Worm (Caenorhabditis elegans) whole organism, midembryonic: Measurements from ENCODE around the gene ZK813.1.

ENCODE experiments used
- T22C8.4 ChIP-seq: fragments of 200-800 bp; sonication (Bioruptor generic); IDR thresholded peaks from 2 replicates; pipeline ENCODE4 v1.3.6; 2022; ENCODE audit warnings: missing genetic modification characterization, missing compliant biosample characterization
- cog-1 ChIP-seq: sonication (generic microtip); optimal IDR thresholded peaks from 2 replicates; lab custom pipeline; 2016; ENCODE audit warnings: missing genetic modification characterization, missing compliant biosample characterization
- flt-1 ChIP-seq: fragments of 200-800 bp; sonication (Bioruptor generic); IDR thresholded peaks from 2 replicates; pipeline ENCODE4 v1.3.6; 2022; ENCODE audit warnings: missing genetic modification characterization, missing compliant biosample characterization
- klf-2 ChIP-seq: fragments of 200-800 bp; sonication (Bioruptor generic); conservative IDR thresholded peaks from 2 replicates; pipeline ENCODE4 v1.3.6; 2022; ENCODE audit warnings: missing genetic modification reagents, missing genetic modification characterization, missing compliant biosample characterization
- med-1 ChIP-seq: sonication (generic microtip); optimal IDR thresholded peaks from 2 replicates; lab custom pipeline; 2017; ENCODE audit warnings: missing genetic modification characterization, mild to moderate bottlenecking, missing compliant biosample characterization, antibody characterized with exemption, missing genetic modification reagents; ENCODE audit not compliant: insufficient read depth
- ref-1 ChIP-seq: fragments of 200-800 bp; sonication (Bioruptor generic); conservative IDR thresholded peaks from 2 replicates; pipeline ENCODE4 v1.3.6; 2022; ENCODE audit warnings: missing genetic modification reagents, missing genetic modification characterization, missing compliant biosample characterization
- tab-1 ChIP-seq: fragments of 200-800 bp; sonication (Bioruptor generic); IDR thresholded peaks from 2 replicates; pipeline ENCODE4 v1.3.6; 2022; ENCODE audit warnings: missing genetic modification characterization, missing compliant biosample characterization
- ztf-23 ChIP-seq: fragments of 200-800 bp; sonication (Bioruptor generic); IDR thresholded peaks from 2 replicates; pipeline ENCODE4 v1.3.6; 2022; ENCODE audit warnings: missing genetic modification reagents, missing genetic modification characterization, missing compliant biosample characterization
- ztf-29 ChIP-seq: fragments of 200-800 bp; sonication (Bioruptor generic); IDR thresholded peaks from 2 replicates; pipeline ENCODE4 v1.3.6; 2022; ENCODE audit warnings: missing genetic modification reagents, missing genetic modification characterization, missing compliant biosample characterization

Gene ZK813.1

ce11 chrX:3446011-3446410 is at the start of gene ZK813.1:
TSS of gene ZK813.1 (plus strand) at chrX:3446311.
- no peak for TF ChIP-seq T22C8.4

ce11 chrX:3396735-3397134 is 49.4 kb upstream of the ZK813.1 start:
- no peak for TF ChIP-seq med-1 (GFP tag; lab: Kevin White, UChicago)
- no peak for TF ChIP-seq flt-1 (GFP tag; lab: Robert Waterston, UW)
- TF ChIP-seq ref-1: no peak
- no peak for TF ChIP-seq klf-2 (GFP tag; lab: Robert Waterston, UW)
- no peak for TF ChIP-seq tab-1 (GFP tag; lab: Robert Waterston, UW)
- no peak for TF ChIP-seq cog-1
- TF ChIP-seq ztf-23 (GFP tag; lab: Robert Waterston, UW): no peak
- no peak for TF ChIP-seq T22C8.4

DNA sequence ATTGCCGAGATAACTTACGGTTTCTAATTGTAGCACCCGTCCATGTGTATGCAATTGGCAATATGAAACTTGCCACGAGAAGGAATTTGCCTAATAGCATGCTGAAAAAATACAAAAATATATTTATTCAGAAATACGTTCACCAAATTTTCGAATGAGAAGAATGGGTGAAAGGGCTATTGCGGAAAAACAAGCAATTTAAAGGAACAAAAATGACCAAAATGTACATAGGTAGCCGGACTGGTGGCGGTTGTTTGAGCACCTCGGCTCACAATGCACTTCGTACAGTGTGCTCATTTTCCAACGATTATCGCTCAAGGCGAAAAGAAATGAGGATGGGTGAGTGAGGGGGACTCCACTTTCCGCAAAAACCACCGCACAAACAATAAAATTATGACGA is 46.2 kb upstream of the ZK813.1 start, which contains the start of gene cht-1:
TSS of gene cht-1 (minus strand) at position 101 of the 400 bp plus-strand sequence.
- no peak for TF ChIP-seq tab-1 (GFP tag; lab: Robert Waterston, UW)
- TF ChIP-seq flt-1 (GFP tag; lab: Robert Waterston, UW): no peak
- TF ChIP-seq ref-1: no peak
- no peak for TF ChIP-seq ztf-29 (GFP tag; lab: Robert Waterston, UW)

- no peak for TF ChIP-seq cog-1
- no peak for TF ChIP-seq ztf-29 (GFP tag; lab: Robert Waterston, UW)
- no peak for TF ChIP-seq ztf-23 (GFP tag; lab: Robert Waterston, UW)
- no peak for TF ChIP-seq ref-1
- no peak for TF ChIP-seq flt-1 (GFP tag; lab: Robert Waterston, UW)
These were observed 45.7 kb upstream of the ZK813.1 start for ce11 chrX:3400387-3400786.

DNA sequence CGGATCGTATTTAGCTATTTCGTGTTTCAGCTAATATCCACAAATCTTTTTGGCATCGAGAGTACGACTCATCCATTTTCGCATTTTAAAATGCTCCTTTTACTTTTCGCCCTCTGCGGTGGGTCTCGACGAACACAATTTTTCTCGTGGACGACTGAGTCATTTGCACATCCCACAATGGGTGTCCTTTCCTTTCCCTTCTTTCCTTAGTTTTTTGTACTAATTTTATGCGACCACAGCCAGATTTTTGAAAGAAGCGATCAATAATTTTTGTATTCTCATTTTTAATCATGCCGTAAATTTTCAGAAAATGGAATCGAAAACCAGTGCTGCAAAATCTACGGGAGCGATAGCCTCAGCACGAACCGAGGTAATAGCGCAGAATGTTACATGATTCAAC is 44.4 kb upstream of the ZK813.1 start, which contains the start of gene C04F6.9:
TSS of gene C04F6.9 (plus strand) at position 301 of the 400 bp plus-strand sequence.
- no peak for TF ChIP-seq klf-2 (GFP tag; lab: Robert Waterston, UW)
- TF ChIP-seq flt-1 (GFP tag; lab: Robert Waterston, UW): no peak
- no peak for TF ChIP-seq ref-1
- no peak for TF ChIP-seq ztf-23 (GFP tag; lab: Robert Waterston, UW)
- no peak for TF ChIP-seq med-1 (GFP tag; lab: Kevin White, UChicago)
- no peak for TF ChIP-seq ztf-29 (GFP tag; lab: Robert Waterston, UW)
- no peak for TF ChIP-seq T22C8.4

DNA sequence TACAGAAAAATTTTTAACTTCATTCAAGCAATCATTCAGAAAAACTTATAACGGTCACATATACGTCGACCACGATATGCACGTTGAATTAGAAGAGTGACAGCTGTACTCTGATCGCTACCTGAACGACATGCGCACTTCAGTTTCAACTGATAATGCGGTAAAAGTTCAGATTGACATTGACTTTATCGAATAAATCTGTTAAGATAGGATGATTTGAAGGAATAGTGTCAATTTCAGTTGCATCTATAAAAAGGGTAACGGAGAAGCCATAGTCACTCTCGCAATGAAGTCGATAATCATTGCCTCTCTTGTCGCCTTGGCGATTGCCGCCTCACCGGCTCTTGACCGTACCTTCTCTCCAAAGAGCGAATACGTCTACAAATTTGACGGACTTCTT is 42.9 kb upstream of the ZK813.1 start, which contains the start of gene vit-5:
TSS of gene vit-5 (plus strand) at position 277 of the 400 bp plus-strand sequence.
- TF ChIP-seq cog-1 (no peak), T22C8.4 (no peak), med-1 (GFP tag; lab: Kevin White, UChicago) (no peak), klf-2 (GFP tag; lab: Robert Waterston, UW) (no peak), tab-1 (GFP tag; lab: Robert Waterston, UW) (no peak), flt-1 (GFP tag; lab: Robert Waterston, UW) (no peak), ztf-29 (GFP tag; lab: Robert Waterston, UW) (no peak), ref-1 (no peak), ztf-23 (GFP tag; lab: Robert Waterston, UW) (no peak)

DNA sequence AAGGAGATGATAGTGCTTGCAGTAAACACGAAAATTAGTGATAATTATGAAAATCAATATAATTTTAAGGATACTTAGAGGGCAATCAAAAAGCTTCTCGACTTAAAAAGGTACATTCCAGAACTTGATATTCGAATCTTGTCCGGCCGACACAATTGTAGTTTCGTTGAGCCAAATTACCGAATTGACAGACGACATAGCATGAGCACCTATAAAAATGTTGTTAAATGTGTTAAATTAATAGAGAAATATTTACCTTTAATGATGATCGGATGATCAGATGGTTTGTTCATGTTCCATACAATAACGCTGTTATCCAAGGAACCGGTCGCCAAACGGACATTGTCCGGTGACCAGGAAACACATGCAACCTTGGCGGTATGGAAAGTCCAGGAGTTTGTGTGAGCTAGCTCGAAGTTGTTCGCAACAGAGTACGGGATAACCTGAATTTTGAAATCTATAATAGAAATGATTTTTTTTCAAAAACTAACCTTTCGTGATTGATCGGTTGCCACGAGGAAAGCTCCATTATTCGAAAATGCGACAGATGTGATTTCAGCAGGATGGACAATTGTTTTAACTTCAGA is 37.3 kb upstream of the ZK813.1 start:
- TF ChIP-seq klf-2 (GFP tag; lab: Robert Waterston, UW) (no peak), ztf-23 (GFP tag; lab: Robert Waterston, UW) (no peak), med-1 (GFP tag; lab: Kevin White, UChicago) (no peak), T22C8.4 (no peak), tab-1 (GFP tag; lab: Robert Waterston, UW) (no peak), ztf-29 (GFP tag; lab: Robert Waterston, UW) (no peak), ref-1 (no peak), cog-1 (no peak), flt-1 (GFP tag; lab: Robert Waterston, UW) (no peak)

DNA sequence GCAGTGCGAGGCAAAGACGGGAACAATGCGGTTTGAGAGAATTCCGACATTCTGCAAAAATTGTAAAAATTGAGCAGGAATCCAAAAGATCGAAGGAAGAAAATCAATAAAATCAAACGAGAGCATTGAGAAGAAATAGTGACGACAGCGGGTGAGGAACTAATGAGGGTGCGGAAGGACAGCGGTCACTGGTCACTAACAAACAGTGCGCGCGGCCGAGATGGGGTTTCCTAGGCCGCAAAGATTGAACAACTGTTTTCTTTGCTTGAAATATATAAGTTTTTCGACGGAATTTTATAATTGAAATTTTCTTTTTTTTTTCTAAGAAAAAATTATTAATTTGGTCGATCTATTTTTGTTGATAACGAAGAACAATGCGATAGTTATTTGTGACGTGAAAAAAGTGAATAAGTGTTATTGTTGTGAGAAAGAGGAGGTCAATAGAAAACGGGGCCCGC is 34.5 kb upstream of the ZK813.1 start, which contains the start of gene unc-78:
TSS of gene unc-78 (minus strand) at position 51 of the 458 bp plus-strand sequence.
- TF ChIP-seq med-1 (GFP tag; lab: Kevin White, UChicago) (no peak), ztf-23 (GFP tag; lab: Robert Waterston, UW) (no peak), T22C8.4 (no peak), ztf-29 (GFP tag; lab: Robert Waterston, UW) (no peak), klf-2 (GFP tag; lab: Robert Waterston, UW) (no peak), cog-1 (no peak), flt-1 (GFP tag; lab: Robert Waterston, UW) (no peak), ref-1 (no peak), tab-1 (GFP tag; lab: Robert Waterston, UW) (no peak)

DNA sequence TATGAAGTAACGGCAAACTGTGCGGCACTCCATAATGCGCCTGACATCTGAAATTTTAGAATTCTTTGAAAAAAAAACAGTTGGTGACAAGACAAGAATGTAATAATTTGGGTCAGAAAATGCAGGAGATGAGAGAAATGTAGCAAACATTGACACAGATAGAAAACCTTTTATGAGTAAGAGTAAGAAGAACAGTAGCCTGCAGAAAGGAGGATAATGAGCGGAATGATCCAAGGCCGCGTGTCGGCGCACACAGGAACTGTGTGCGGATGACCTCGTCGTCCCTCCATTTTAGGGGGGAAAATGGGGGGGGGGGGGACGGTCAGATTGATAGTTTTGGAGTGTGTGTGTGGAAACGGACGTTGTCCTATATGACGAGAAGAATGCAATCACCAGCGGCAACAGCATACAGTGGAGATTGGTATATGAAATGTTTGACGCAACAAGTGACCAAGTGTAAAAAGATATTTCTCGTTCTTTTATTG is 31.4 kb upstream of the ZK813.1 start, which contains the start of gene dhs-27:
TSS of gene dhs-27 (minus strand) at position 51 of the 485 bp plus-strand sequence.
- TF ChIP-seq klf-2 (GFP tag; lab: Robert Waterston, UW): no peak
- no peak for TF ChIP-seq med-1 (GFP tag; lab: Kevin White, UChicago)
- no peak for TF ChIP-seq cog-1
- no peak for TF ChIP-seq T22C8.4
- TF ChIP-seq ztf-29 (GFP tag; lab: Robert Waterston, UW): no peak
- TF ChIP-seq flt-1 (GFP tag; lab: Robert Waterston, UW): no peak
- no peak for TF ChIP-seq ztf-23 (GFP tag; lab: Robert Waterston, UW)
- TF ChIP-seq tab-1 (GFP tag; lab: Robert Waterston, UW): no peak
- TF ChIP-seq ref-1: no peak

DNA sequence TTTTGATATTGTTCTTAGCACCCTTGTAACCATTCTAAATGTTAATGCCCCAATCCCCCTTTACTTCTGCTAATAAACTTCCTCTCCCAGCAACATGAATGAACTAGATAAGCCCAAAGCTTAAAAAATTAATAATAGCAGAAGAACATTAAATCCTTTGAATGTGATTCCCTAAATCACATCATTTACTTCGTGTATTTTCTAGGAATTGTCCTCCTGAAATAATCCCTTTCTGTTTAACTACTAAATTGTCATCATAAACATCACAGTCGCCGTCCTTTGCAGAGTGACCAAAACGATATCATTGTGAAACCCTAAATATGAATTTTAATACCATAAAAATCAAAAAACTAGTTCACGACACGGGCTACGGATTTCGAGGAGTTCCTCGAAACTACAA is 30.0 kb upstream of the ZK813.1 start:
- TF ChIP-seq klf-2 (GFP tag; lab: Robert Waterston, UW): no peak
